ENCODE assay signal across 1 worm cellular context in genomic region chrV:12869948-12870347, ce11.
TF ChIP-seq lines count a peak whose summit lies in the region.

Gene T07F10.3, minus strand, starts transcription at chrV:12870045.

TF ChIP-seq in whole organism, L4 larva, 104 proteins besides CTCF, POLR2A, EP300 and RAD21 (continued from another document):
- TF ChIP-seq set-16 (GFP tag; IDR thresholded peaks at IDR 0.05; lab: Robert Waterston, UW) (no peak), ZK546.5 (tag; optimal IDR thresholded peaks at IDR 0.05; lab: Kevin White, UChicago) (no peak), daf-12 (tag; optimal IDR thresholded peaks at IDR 0.05; lab: Kevin White, UChicago) (no peak), unc-39 (tag; optimal IDR thresholded peaks at IDR 0.05; lab: Kevin White, UChicago) (no peak), hlh-30 (tag; optimal IDR thresholded peaks at IDR 0.05; lab: Kevin White, UChicago; ENCODE audit: insufficient read depth) (no peak), dpl-1 (GFP tag; optimal IDR thresholded peaks at IDR 0.05; lab: Kevin White, UChicago) (peak; percentile 99), spr-3 (GFP tag; optimal IDR thresholded peaks at IDR 0.05; lab: Kevin White, UChicago) (peak; percentile 45), ceh-32 (tag; optimal IDR thresholded peaks at IDR 0.05; lab: Kevin White, UChicago; ENCODE audit: poor library complexity) (no peak), lin-38 (GFP tag; IDR thresholded peaks at IDR 0.05; lab: Robert Waterston, UW) (peak; percentile 81), nhr-102 (tag; optimal IDR thresholded peaks at IDR 0.05; lab: Kevin White, UChicago) (peak; percentile 79), ceh-20 (GFP tag; IDR thresholded peaks at IDR 0.05; lab: Robert Waterston, UW) (peak; percentile 71), nhr-6 (tag; optimal IDR thresholded peaks at IDR 0.05; lab: Kevin White, UChicago) (peak; percentile 97), php-3 (GFP tag; IDR thresholded peaks at IDR 0.05; lab: Robert Waterston, UW) (0 out of 2 replicates have a peak, but pooled peaks have one; percentile 29), zag-1 (tag; optimal IDR thresholded peaks at IDR 0.05; lab: Kevin White, UChicago) (no peak), nhr-41 (GFP tag; IDR thresholded peaks at IDR 0.05; lab: Robert Waterston, UW) (no peak), ZK337.2 (GFP tag; IDR thresholded peaks at IDR 0.05; lab: Robert Waterston, UW) (peak; percentile 97), daf-19 (GFP tag; conservative IDR thresholded peaks at IDR 0.05; lab: Robert Waterston, UW) (no peak), unc-130 (GFP tag; optimal IDR thresholded peaks at IDR 0.05; lab: Kevin White, UChicago) (peak; percentile 93), nhr-76 (tag; optimal IDR thresholded peaks at IDR 0.05; lab: Kevin White, UChicago) (no peak), pha-4 (GFP tag; IDR thresholded peaks at IDR 0.05; lab: Robert Waterston, UW) (peak; percentile 59; the same call in 1 of the 2 replicates), pha-4 (tag; optimal IDR thresholded peaks at IDR 0.05; lab: Kevin White, UChicago) (no peak), nhr-48 (tag; optimal IDR thresholded peaks at IDR 0.05; lab: Kevin White, UChicago) (peak; percentile 51), mxl-3 (GFP tag; optimal IDR thresholded peaks at IDR 0.05; lab: Kevin White, UChicago) (peak; percentile 41), Y48G9A.11 (GFP tag; IDR thresholded peaks at IDR 0.05; lab: Robert Waterston, UW) (peak; percentile 88)
